Fruit fly (Drosophila melanogaster): ENCODE data around the gene CG3345.
A peak's percentile ranks its signal among the peaks of the same experiment; 100 is the strongest.

CG3345 gene

dm6 chr2L:305646-306045, 36.8 kb downstream of the CG3345 start, which contains the start of gene Plc21C (continued):
- TF ChIP-seq ttk (GFP tag; IDR thresholded peaks at IDR 0.05) (no peak), CG15479 (GFP tag; optimal IDR thresholded peaks at IDR 0.05) (no peak), Ada2b (GFP tag; IDR thresholded peaks at IDR 0.05) (no peak), CG9609 (GFP tag; optimal IDR thresholded peaks at IDR 0.05) (peak; percentile 28), fd102C (GFP tag; optimal IDR thresholded peaks at IDR 0.05) (no peak), HLH3B (GFP tag; IDR thresholded peaks at IDR 0.05) (no peak; the same call in 1 of the 2 replicates), ci (GFP tag; IDR thresholded peaks at IDR 0.05) (0 out of 3 replicates have a peak, but pooled peaks have one; percentile 16), tio (GFP tag; optimal IDR thresholded peaks at IDR 0.05) (no peak), sqz (GFP tag; optimal IDR thresholded peaks at IDR 0.05) (no peak), bsh (GFP tag; optimal IDR thresholded peaks at IDR 0.05) (no peak), CG3838 (GFP tag; optimal IDR thresholded peaks at IDR 0.05) (no peak), CG3847 (GFP tag; IDR thresholded peaks at IDR 0.05) (peak; percentile 85), scrt (GFP tag; optimal IDR thresholded peaks at IDR 0.05) (peak; percentile 12), CG6654 (GFP tag; optimal IDR thresholded peaks at IDR 0.05) (no peak), pan (optimal IDR thresholded peaks at IDR 0.05) (no peak), pan (GFP tag; optimal IDR thresholded peaks at IDR 0.05 in 1 of 2, IDR thresholded peaks at IDR 0.05 in 1 of 2) (no peak), Kr (GFP tag; optimal IDR thresholded peaks at IDR 0.05) (no peak), CG11696 (GFP tag; IDR thresholded peaks at IDR 0.05) (no peak), CG6765 (GFP tag; optimal IDR thresholded peaks at IDR 0.05) (no peak), trem (tag; optimal IDR thresholded peaks at IDR 0.05) (peak; percentile 100), CG43689 (GFP tag; IDR thresholded peaks at IDR 0.05) (no peak), Blimp-1 (GFP tag; optimal IDR thresholded peaks at IDR 0.05) (peak; percentile 24), cwo (GFP tag; optimal IDR thresholded peaks at IDR 0.05) (peak; percentile 23), tap (tag; optimal IDR thresholded peaks at IDR 0.05) (no peak), salm (tag; optimal IDR thresholded peaks at IDR 0.05) (peak; percentile 14), CG16815 (GFP tag; optimal IDR thresholded peaks at IDR 0.05) (no peak), CG13424 (tag; optimal IDR thresholded peaks at IDR 0.05) (peak; percentile 63), Hr3 (GFP tag; optimal IDR thresholded peaks at IDR 0.05) (peak; percentile 71), CG7745 (tag; optimal IDR thresholded peaks at IDR 0.05) (no peak), CG13894 (tag; optimal IDR thresholded peaks at IDR 0.05) (peak; percentile 60), CG1024 (GFP tag; IDR thresholded peaks at IDR 0.05) (no peak), Opbp (GFP tag; IDR thresholded peaks at IDR 0.05; ENCODE audit: partially characterized antibody) (peak; percentile 53; the same call in 2 of the 3 replicates), CG2678 (tag; optimal IDR thresholded peaks at IDR 0.05) (peak; percentile 56), caup (GFP tag; optimal IDR thresholded peaks at IDR 0.05; ENCODE audit: severe bottlenecking) (peak; percentile 15), Fer2 (tag; optimal IDR thresholded peaks at IDR 0.05) (no peak), CG34224 (GFP tag; IDR thresholded peaks at IDR 0.05; ENCODE audit: partially characterized antibody) (no peak), gcm (GFP tag; optimal IDR thresholded peaks at IDR 0.05) (peak; percentile 25), CG4360 (GFP tag; IDR thresholded peaks at IDR 0.05) (no peak), btn (GFP tag; optimal IDR thresholded peaks at IDR 0.05) (no peak), Hey (tag; optimal IDR thresholded peaks at IDR 0.05) (no peak), Xrp1 (GFP tag; IDR thresholded peaks at IDR 0.05) (no peak), CG9437 (GFP tag; optimal IDR thresholded peaks at IDR 0.05) (peak; percentile 23), CG18476 (GFP tag; optimal IDR thresholded peaks at IDR 0.05) (peak; percentile 33), seq (GFP tag; IDR thresholded peaks at IDR 0.05) (no peak), CG13775 (GFP tag; optimal IDR thresholded peaks at IDR 0.05) (peak; percentile 43), Nf-YA (GFP tag; IDR thresholded peaks at IDR 0.05) (no peak), chinmo (GFP tag; IDR thresholded peaks at IDR 0.05; ENCODE audit: partially characterized antibody) (no peak), CG30403 (GFP tag; optimal IDR thresholded peaks at IDR 0.05) (peak; percentile 52), esg (GFP tag; conservative IDR thresholded peaks at IDR 0.05) (no peak), Poxn (GFP tag; IDR thresholded peaks at IDR 0.05) (no peak), CG11560 (tag; IDR thresholded peaks at IDR 0.05) (peak; percentile 33; the same call in 1 of the 3 replicates)
